Worm (Caenorhabditis elegans): ENCODE data around the gene nhr-72.
"Not testable (repeated sequence)": the region's sequence is repeated elsewhere in the genome, so short reads cannot be mapped to it uniquely, and the experiment has no call there.

DNA sequence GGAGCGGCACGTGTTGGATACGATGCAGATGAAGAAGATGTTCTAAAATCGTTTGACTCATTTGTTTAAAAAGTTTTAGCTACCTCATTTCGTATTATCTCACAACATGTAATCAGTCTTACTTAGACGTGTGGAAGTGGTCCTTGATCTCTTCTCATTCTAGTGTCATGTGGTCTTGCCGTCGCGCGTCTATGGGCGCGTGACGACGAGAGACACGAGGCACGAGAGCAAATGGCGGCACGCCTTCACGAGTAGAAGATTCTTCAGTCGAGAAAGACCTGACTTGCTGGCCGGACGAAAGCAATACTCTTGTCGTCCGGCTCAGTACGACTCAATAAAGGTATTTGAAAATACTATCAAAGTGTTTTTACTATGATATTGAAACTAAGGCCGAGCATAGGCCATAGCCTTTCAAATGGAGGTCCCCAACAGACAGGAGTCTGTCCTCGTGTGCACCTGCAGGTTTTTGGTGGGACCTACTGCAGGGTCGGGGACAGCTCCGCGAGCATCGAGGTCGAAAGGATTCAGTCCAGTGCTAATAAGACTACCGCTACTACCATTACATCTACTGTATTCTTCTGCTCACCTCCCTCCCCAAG, 34.2 kb downstream of the nhr-72 start, which contains the start of gene fbxa-24:
- not testable (repeated sequence) for TF ChIP-seq nfya-1 (tag; optimal IDR thresholded peaks at IDR 0.05; ENCODE audit: borderline replicate concordance, insufficient read depth); lag-1 (GFP tag; IDR thresholded peaks at IDR 0.05); ceh-79 (tag; optimal IDR thresholded peaks at IDR 0.05); mxl-1 (tag; optimal IDR thresholded peaks at IDR 0.05); somi-1 (GFP tag; optimal IDR thresholded peaks at IDR 0.05); snpc-1.3 (tag; optimal IDR thresholded peaks at IDR 0.05; ENCODE audit: insufficient read depth); snpc-4 (GFP tag; optimal IDR thresholded peaks at IDR 0.05); snpc-4 (tag; optimal IDR thresholded peaks at IDR 0.05); nhr-90 (tag; optimal IDR thresholded peaks at IDR 0.05); F33H1.4 (GFP tag; IDR thresholded peaks at IDR 0.05)
- peak; percentile 29; the same call in 1 of the 2 replicates for TF ChIP-seq C06A6.2 (GFP tag; conservative IDR thresholded peaks at IDR 0.05)

All from whole organism, young adult.